Fruit fly (Drosophila melanogaster) Kc167 (cell line): Measurements from ENCODE around the gene pix.

Experiments
- Myc ChIP-seq: fragments of >200 bp; optimal IDR thresholded peaks from 2 replicates; lab custom pipeline; 2017; ENCODE audit warnings: missing external identifiers
- Sin3A ChIP-seq: fragments of >200 bp; optimal IDR thresholded peaks from 2 replicates; lab custom pipeline; 2018; ENCODE audit warnings: missing external identifiers
- h ChIP-seq: fragments of >200 bp; optimal IDR thresholded peaks from 3 replicates; lab custom pipeline; 2018; ENCODE audit warnings: missing external identifiers
- psq ChIP-seq: fragments of >200 bp; optimal IDR thresholded peaks from 2 replicates; lab custom pipeline; 2017; ENCODE audit warnings: missing external identifiers
- ttk ChIP-seq: sonication (Bioruptor generic); optimal IDR thresholded peaks from 2 replicates; lab custom pipeline; 2017; ENCODE audit warnings: missing external identifiers

dm6 chr3L:9013745-9014144 is 39.2 kb upstream of the pix start:
- TF ChIP-seq Myc (no peak), psq (lab: Kevin White, UChicago) (no peak), h (lab: Kevin White, UChicago) (no peak), ttk (lab: Kevin White, UChicago) (no peak), Sin3A (lab: Kevin White, UChicago) (no peak)
